Worm (Caenorhabditis elegans) whole organism, L1 larva: ENCODE data around the gene T28A8.2.
"Not testable (repeated sequence)": the region's sequence is repeated elsewhere in the genome, so short reads cannot be mapped to it uniquely, and the experiment has no call there.

ENCODE experiments used
- C16A3.4 ChIP-seq: fragments of 150-350 bp; optimal IDR thresholded peaks from 2 replicates; lab custom pipeline; 2014; ENCODE audit warnings: missing biosample characterization, missing genetic modification characterization
- C34B4.2 ChIP-seq: sonication (generic microtip); optimal IDR thresholded peaks from 2 replicates; lab custom pipeline; 2017; ENCODE audit warnings: mild to moderate bottlenecking, missing genetic modification characterization, missing compliant biosample characterization
- F16B12.6 ChIP-seq: fragments of 150-350 bp; optimal IDR thresholded peaks from 2 replicates; lab custom pipeline; 2014; ENCODE audit warnings: missing biosample characterization, missing genetic modification characterization
- Y116A8C.19 ChIP-seq: sonication (generic microtip); optimal IDR thresholded peaks from 2 replicates; lab custom pipeline; 2016; ENCODE audit warnings: missing compliant biosample characterization, missing genetic modification characterization, borderline replicate concordance
- aha-1 ChIP-seq: fragments of 150-350 bp; optimal IDR thresholded peaks from 2 replicates; lab custom pipeline; 2014; ENCODE audit warnings: missing biosample characterization, missing genetic modification characterization
- aly-2 ChIP-seq: fragments of 150-350 bp; optimal IDR thresholded peaks from 2 replicates; lab custom pipeline; 2014; ENCODE audit warnings: missing biosample characterization, missing genetic modification characterization
- blmp-1 ChIP-seq: fragments of 150-350 bp; optimal IDR thresholded peaks from 2 replicates; lab custom pipeline; 2014; ENCODE audit warnings: missing biosample characterization, missing genetic modification characterization
- ceh-63 ChIP-seq: fragments of 200-800 bp; sonication (Bioruptor generic); optimal IDR thresholded peaks from 2 replicates; lab custom pipeline; 2018; ENCODE audit warnings: mild to moderate bottlenecking, missing genetic modification characterization, missing compliant biosample characterization
- ceh-8 ChIP-seq: fragments of 200-800 bp; sonication (Bioruptor generic); optimal IDR thresholded peaks from 2 replicates; lab custom pipeline; 2018; ENCODE audit warnings: mild to moderate bottlenecking, missing genetic modification characterization, moderate library complexity, missing compliant biosample characterization
- ceh-88 ChIP-seq: fragments of 200-800 bp; sonication (Bioruptor generic); IDR thresholded peaks from 2 replicates; pipeline ENCODE4 v1.3.6; 2022; ENCODE audit warnings: missing genetic modification characterization, missing compliant biosample characterization
- ceh-90 ChIP-seq: sonication (generic microtip); optimal IDR thresholded peaks from 2 replicates; lab custom pipeline; 2016; ENCODE audit warnings: missing genetic modification characterization, missing compliant biosample characterization
- ces-1 ChIP-seq: fragments of 150-350 bp; optimal IDR thresholded peaks from 2 replicates; lab custom pipeline; 2014; ENCODE audit warnings: missing biosample characterization, missing genetic modification reagents, missing genetic modification characterization
- efl-1 ChIP-seq, 4 experiments: fragments of 150-350 bp; optimal IDR thresholded peaks in 3 of 4; peaks in 1 of 4; 1 replicate in 1 of 4; 2 replicates in 3 of 4; lab custom pipeline; 2014; ENCODE audit warnings: missing biosample characterization in 2 of 4, missing genetic modification characterization in 2 of 4, missing genetic modification reagents in 2 of 4
- ets-5 ChIP-seq: fragments of 200-800 bp; sonication (Bioruptor generic); IDR thresholded peaks from 2 replicates; pipeline ENCODE4 v1.3.6; 2022; ENCODE audit warnings: missing genetic modification characterization, missing compliant biosample characterization
- fkh-10 ChIP-seq: sonication (generic microtip); optimal IDR thresholded peaks from 2 replicates; lab custom pipeline; 2017; ENCODE audit warnings: missing biosample characterization, missing genetic modification reagents, missing genetic modification characterization
- fkh-4 ChIP-seq: sonication (generic microtip); optimal IDR thresholded peaks from 2 replicates; lab custom pipeline; 2016; ENCODE audit warnings: missing compliant biosample characterization, missing genetic modification characterization, borderline replicate concordance
- grh-1 ChIP-seq: fragments of 200-800 bp; sonication (Bioruptor generic); IDR thresholded peaks from 2 replicates; pipeline ENCODE4 v1.3.6; 2022; ENCODE audit warnings: missing genetic modification reagents, missing genetic modification characterization, missing compliant biosample characterization
- hpl-2 ChIP-seq: fragments of 150-350 bp; optimal IDR thresholded peaks from 2 replicates; lab custom pipeline; 2014; ENCODE audit warnings: missing biosample characterization, missing genetic modification reagents, missing genetic modification characterization
- irx-1 ChIP-seq: sonication (generic microtip); optimal IDR thresholded peaks from 2 replicates; lab custom pipeline; 2016; ENCODE audit warnings: missing genetic modification characterization, missing compliant biosample characterization
- jun-1 ChIP-seq: fragments of 150-350 bp; optimal IDR thresholded peaks from 2 replicates; lab custom pipeline; 2014; ENCODE audit warnings: missing biosample characterization, missing genetic modification reagents, missing genetic modification characterization
- lin-14 ChIP-seq: fragments of 200-800 bp; sonication (Bioruptor generic); optimal IDR thresholded peaks from 2 replicates; lab custom pipeline; 2018; ENCODE audit warnings: mild to moderate bottlenecking, missing genetic modification characterization, moderate library complexity, missing compliant biosample characterization
- lin-15B ChIP-seq: fragments of 150-350 bp; sonication (generic microtip); optimal IDR thresholded peaks from 3 replicates; lab custom pipeline; 2014; ENCODE audit warnings: missing biosample characterization, missing genetic modification characterization
- lin-39 ChIP-seq: fragments of 150-350 bp; optimal IDR thresholded peaks from 2 replicates; lab custom pipeline; 2014; ENCODE audit warnings: missing biosample characterization, missing genetic modification reagents, missing genetic modification characterization
- lir-3 ChIP-seq: sonication (generic microtip); optimal IDR thresholded peaks from 2 replicates; lab custom pipeline; 2016; ENCODE audit warnings: mild to moderate bottlenecking, missing genetic modification characterization, moderate library complexity, missing compliant biosample characterization; ENCODE audit not compliant: poor library complexity
- mep-1 ChIP-seq: fragments of 150-350 bp; optimal IDR thresholded peaks from 2 replicates; lab custom pipeline; 2014; ENCODE audit warnings: missing biosample characterization, missing genetic modification characterization
- nhr-12 ChIP-seq: sonication (generic microtip); optimal IDR thresholded peaks from 2 replicates; lab custom pipeline; 2017; ENCODE audit warnings: missing biosample characterization, missing genetic modification characterization
- nhr-19 ChIP-seq: fragments of 200-800 bp; sonication (Bioruptor generic); conservative IDR thresholded peaks from 2 replicates; pipeline ENCODE4 v1.3.6; 2022; ENCODE audit warnings: missing genetic modification characterization, missing compliant biosample characterization
- nhr-20 ChIP-seq: sonication (generic microtip); optimal IDR thresholded peaks from 2 replicates; lab custom pipeline; 2016; ENCODE audit warnings: mild to moderate bottlenecking, missing genetic modification characterization, missing compliant biosample characterization
- nhr-71 ChIP-seq: sonication (generic microtip); optimal IDR thresholded peaks from 2 replicates; lab custom pipeline; 2016; ENCODE audit warnings: mild to moderate bottlenecking, missing genetic modification characterization, moderate library complexity, missing compliant biosample characterization
- nhr-77 ChIP-seq: fragments of 150-350 bp; optimal IDR thresholded peaks from 2 replicates; lab custom pipeline; 2014; ENCODE audit warnings: missing biosample characterization, missing genetic modification characterization
- nhr-84 ChIP-seq: sonication (generic microtip); optimal IDR thresholded peaks from 2 replicates; lab custom pipeline; 2017; ENCODE audit warnings: missing biosample characterization, missing genetic modification characterization
- nhr-85 ChIP-seq: sonication (generic microtip); peaks from one replicate; lab custom pipeline; 2016; ENCODE audit warnings: missing genetic modification characterization, inconsistent platforms, missing compliant biosample characterization
- nhr-90 ChIP-seq: sonication (generic microtip); optimal IDR thresholded peaks from 2 replicates; lab custom pipeline; 2016; ENCODE audit warnings: mild to moderate bottlenecking, missing genetic modification characterization, missing compliant biosample characterization; ENCODE audit not compliant: poor library complexity
- pag-3 ChIP-seq: sonication (generic microtip); optimal IDR thresholded peaks from 2 replicates; lab custom pipeline; 2017; ENCODE audit warnings: missing genetic modification characterization, mild to moderate bottlenecking, missing compliant biosample characterization, antibody characterized with exemption, borderline replicate concordance; ENCODE audit not compliant: insufficient read depth
- pqm-1 ChIP-seq: sonication (generic microtip); optimal IDR thresholded peaks from 3 replicates; lab custom pipeline; 2017; ENCODE audit warnings: missing biosample characterization, missing genetic modification characterization
- skn-1 ChIP-seq: fragments of 150-350 bp; optimal IDR thresholded peaks from 2 replicates; lab custom pipeline; 2014; ENCODE audit warnings: missing biosample characterization, missing genetic modification characterization
- snu-23 ChIP-seq: sonication (generic microtip); optimal IDR thresholded peaks from 2 replicates; lab custom pipeline; 2016; ENCODE audit warnings: missing genetic modification characterization, missing compliant biosample characterization
- sup-37 ChIP-seq: fragments of 200-800 bp; sonication (Bioruptor generic); optimal IDR thresholded peaks from 2 replicates; lab custom pipeline; 2018; ENCODE audit warnings: mild to moderate bottlenecking, missing genetic modification characterization, missing compliant biosample characterization
- swsn-7 ChIP-seq: sonication (generic microtip); optimal IDR thresholded peaks from 2 replicates; lab custom pipeline; 2016; ENCODE audit warnings: missing genetic modification characterization, missing compliant biosample characterization
- unc-30 ChIP-seq: sonication (generic microtip); optimal IDR thresholded peaks from 2 replicates; lab custom pipeline; 2017; ENCODE audit warnings: missing biosample characterization, missing genetic modification characterization
- unc-62 ChIP-seq: fragments of 150-350 bp; optimal IDR thresholded peaks from 2 replicates; lab custom pipeline; 2014; ENCODE audit warnings: missing biosample characterization, missing genetic modification reagents, missing genetic modification characterization
- vab-15 ChIP-seq: sonication (generic microtip); optimal IDR thresholded peaks from 2 replicates; lab custom pipeline; 2017; ENCODE audit warnings: missing genotype, mild to moderate bottlenecking, missing genetic modification characterization, missing compliant biosample characterization
- zip-4 ChIP-seq: fragments of 200-800 bp; sonication (Bioruptor generic); optimal IDR thresholded peaks from 2 replicates; lab custom pipeline; 2018; ENCODE audit warnings: mild to moderate bottlenecking, missing genetic modification characterization, moderate library complexity, missing compliant biosample characterization
- ztf-4 ChIP-seq: fragments of 150-350 bp; optimal IDR thresholded peaks from 2 replicates; lab custom pipeline; 2014; ENCODE audit warnings: missing biosample characterization, missing genetic modification characterization

T28A8.2 gene

DNA sequence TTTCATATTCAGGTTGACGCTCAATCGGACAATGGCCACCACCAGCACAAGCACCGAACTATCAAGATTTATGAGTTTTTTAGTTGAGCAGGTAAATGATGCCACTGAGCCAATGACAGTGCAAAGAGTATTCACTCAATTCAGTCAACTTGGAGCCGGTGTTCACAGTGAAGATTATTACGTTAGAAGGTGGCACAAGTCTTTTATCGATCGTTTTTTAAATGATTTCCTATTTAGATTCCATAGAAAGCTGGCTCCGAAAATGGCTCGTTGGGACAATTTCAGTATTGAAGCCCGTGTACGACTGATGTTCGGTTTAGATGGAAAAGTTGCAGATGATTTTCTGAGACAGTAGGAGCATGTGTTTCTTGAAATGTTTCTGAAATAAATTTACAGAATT, 6.1 kb upstream of the T28A8.2 start, which contains the start of gene T28A8.5:
Gene T28A8.5 (plus strand): TSS at position 32 of the 400 bp plus-strand sequence.
- TF ChIP-seq efl-1 (optimal IDR thresholded peaks at IDR 0.05; lab: Kevin White, UChicago) (no peak), efl-1 (GFP tag; optimal IDR thresholded peaks at IDR 0.05 in 1 of 2; lab: Kevin White, UChicago) (peak in 1 of 2 experiments; percentile 84), aha-1 (tag; lab: Kevin White, UChicago) (no peak)

DNA sequence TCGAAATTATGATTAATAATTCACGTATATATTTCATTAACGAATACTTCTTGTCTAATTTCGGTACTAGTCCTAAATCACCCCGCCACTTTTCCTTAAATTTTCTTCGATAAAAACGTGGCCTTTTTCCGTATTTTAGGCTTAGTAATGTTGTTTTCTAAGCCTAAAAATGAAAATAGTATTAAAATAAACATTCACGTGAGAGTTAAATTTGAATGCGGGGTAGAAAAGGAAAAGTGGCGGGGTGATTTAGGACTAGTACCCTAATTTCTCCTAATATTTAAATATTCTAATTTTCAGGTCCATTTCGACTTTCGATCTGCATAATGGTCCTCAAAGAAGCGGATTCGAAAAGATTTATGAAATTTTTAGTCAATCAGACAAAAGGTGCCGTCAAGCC, 3.4 kb upstream of the T28A8.2 start, which contains the start of gene T28A8.6:
Gene T28A8.6 (plus strand): TSS at position 301 of the 400 bp plus-strand sequence.
- TF ChIP-seq nhr-77; swsn-7 (tag; lab: Kevin White, UChicago); hpl-2: not testable (repeated sequence)

DNA sequence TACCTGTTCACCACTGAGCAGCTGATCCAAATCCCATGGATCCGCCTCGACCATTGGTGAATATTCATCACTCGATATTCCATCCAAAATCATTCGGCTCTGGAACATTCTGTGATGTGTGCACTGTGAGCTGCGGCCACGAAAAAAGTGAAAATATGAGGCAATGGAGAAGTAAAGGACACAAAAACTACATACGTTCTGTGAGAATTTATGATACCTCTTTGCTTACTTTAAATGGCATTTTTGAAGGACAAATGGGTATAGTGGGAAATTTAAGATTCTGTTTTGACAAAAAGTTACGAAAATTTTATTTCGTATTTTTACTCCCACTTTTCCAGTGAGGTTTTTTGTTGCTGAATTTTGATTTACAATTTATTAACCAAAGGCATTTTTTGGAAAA, 3.1 kb downstream of the T28A8.2 start, which contains the start of gene twk-40:
Gene twk-40 (minus strand): TSS at position 101 of the 400 bp plus-strand sequence.
- TF ChIP-seq ztf-4 (tag; lab: Kevin White, UChicago) = no peak
- no peak for TF ChIP-seq pqm-1 (tag; lab: Kevin White, UChicago)
- no peak for TF ChIP-seq lin-14 (GFP tag; lab: Kevin White, UChicago)

DNA sequence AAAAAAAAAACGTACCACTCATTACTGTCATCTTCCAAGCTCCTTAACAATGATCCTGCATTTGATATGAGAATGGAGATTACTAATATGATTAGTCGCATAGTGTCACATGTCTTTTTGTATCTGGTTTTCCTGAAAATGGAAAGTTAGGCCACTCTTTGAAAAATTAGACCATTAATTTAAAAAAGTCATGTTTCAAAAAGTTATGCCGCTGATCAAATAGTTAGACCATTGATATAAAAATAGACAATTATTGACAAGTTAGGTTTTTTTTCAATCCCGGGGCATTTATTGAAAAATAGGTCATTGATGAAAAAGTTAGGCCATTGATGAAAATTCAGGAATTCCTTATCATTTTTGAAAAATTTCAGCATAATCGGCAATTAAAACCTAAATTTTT, 11.4 kb downstream of the T28A8.2 start, which contains the start of gene acc-4:
Gene acc-4 (minus strand): TSS at position 101 of the 400 bp plus-strand sequence.
- TF ChIP-seq ces-1 (no peak), F16B12.6 (tag; lab: Kevin White, UChicago) (no peak), nhr-20 (no peak), lir-3 (tag; lab: Kevin White, UChicago) (no peak), hpl-2 (no peak), skn-1 (no peak), C34B4.2 (no peak), nhr-84 (no peak), blmp-1 (no peak), nhr-71 (tag; lab: Kevin White, UChicago) (no peak), aly-2 (no peak), irx-1 (tag; lab: Kevin White, UChicago) (no peak), pqm-1 (tag; lab: Kevin White, UChicago) (no peak), nhr-12 (no peak)

DNA sequence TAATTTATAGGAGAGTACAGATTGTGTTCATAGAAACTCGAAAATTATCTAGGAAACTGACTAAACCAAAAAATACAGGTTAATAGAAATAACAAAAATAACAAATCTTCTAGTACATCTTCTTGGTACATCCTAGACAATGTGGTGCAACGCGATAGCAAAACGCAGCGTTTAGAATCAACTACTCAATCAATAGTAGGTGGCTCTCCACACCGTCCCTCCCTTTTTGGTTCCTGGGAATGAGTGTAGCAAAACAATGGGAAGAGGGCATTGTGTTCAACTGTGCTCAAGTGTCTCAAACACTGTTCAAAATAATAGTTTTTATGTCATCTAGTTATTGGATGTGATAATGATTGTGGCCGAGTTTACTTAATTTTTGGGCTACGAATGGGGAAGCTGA, 18.8 kb downstream of the T28A8.2 start, which contains the start of gene T27E9.6:
Gene T27E9.6 (minus strand): TSS at position 101 of the 400 bp plus-strand sequence.
- TF ChIP-seq sup-37 (GFP tag; lab: Kevin White, UChicago) (no peak), ets-5 (no peak), unc-62 (no peak), ceh-8 (GFP tag; lab: Kevin White, UChicago) (no peak), fkh-10 (GFP tag; lab: Kevin White, UChicago) (no peak), vab-15 (tag; lab: Kevin White, UChicago) (no peak), snu-23 (GFP tag; lab: Kevin White, UChicago) (no peak), nhr-12 (no peak), ceh-63 (GFP tag; lab: Kevin White, UChicago) (no peak), Y116A8C.19 (tag; lab: Kevin White, UChicago) (no peak), lin-39 (no peak), grh-1 (no peak), lin-15B (tag; lab: Kevin White, UChicago) (no peak)

DNA sequence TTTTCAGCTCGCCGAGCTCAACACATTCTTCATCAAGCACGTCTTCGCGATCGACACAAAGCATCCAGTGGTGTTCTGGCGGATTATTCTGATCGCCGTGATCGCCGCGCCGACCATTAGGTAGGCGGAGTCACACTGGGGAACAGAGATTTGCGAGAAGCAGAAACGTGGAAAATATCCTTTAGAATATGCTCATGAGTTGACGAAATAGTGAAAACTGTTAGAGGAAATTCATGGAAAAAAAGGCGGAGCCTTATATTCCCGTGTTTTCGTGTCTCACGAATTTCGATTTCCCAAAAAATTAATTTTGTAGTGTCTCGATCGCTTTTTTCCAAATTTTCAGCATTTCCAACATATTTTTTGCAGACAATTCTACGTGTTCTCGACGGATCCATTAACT, 21.0 kb downstream of the T28A8.2 start:
- TF ChIP-seq vab-15 (tag; lab: Kevin White, UChicago) (no peak), fkh-4 (tag; lab: Kevin White, UChicago) (peak; percentile 10), ceh-88 (no peak), mep-1 (tag; lab: Kevin White, UChicago) (no peak), pag-3 (tag; lab: Kevin White, UChicago) (no peak), ceh-90 (peak; percentile 36), nhr-85 (tag; lab: Kevin White, UChicago) (peak; percentile 26), C16A3.4 (tag; lab: Kevin White, UChicago) (no peak), jun-1 (tag; lab: Kevin White, UChicago) (no peak), efl-1 (optimal IDR thresholded peaks at IDR 0.05; lab: Kevin White, UChicago) (peak; percentile 2 to 38), efl-1 (GFP tag; optimal IDR thresholded peaks at IDR 0.05 in 1 of 2; lab: Kevin White, UChicago) (peak in 1 of 2 experiments; percentile 82), nhr-19 (GFP tag; lab: Robert Waterston, UW) (0 out of 2 replicates have a peak, but pooled peaks have one; percentile 9), zip-4 (GFP tag; lab: Kevin White, UChicago) (no peak), lin-14 (GFP tag; lab: Kevin White, UChicago) (no peak), nhr-90 (tag; lab: Kevin White, UChicago) (peak; percentile 42), unc-30 (tag; lab: Kevin White, UChicago) (no peak)
